Fruit fly (Drosophila melanogaster) whole organism: Measurements from ENCODE around the gene PIG-Wb.

Source experiments
- EcR ChIP-seq, 2 experiments: fragments of >200 bp; optimal IDR thresholded peaks; 2 replicates each; lab custom pipeline; 2017; ENCODE audit warnings: missing biosample characterization in 2 of 2, missing genetic modification characterization in 2 of 2, missing genetic modification reagents in 2 of 2
- usp ChIP-seq: fragments of >200 bp; optimal IDR thresholded peaks from 2 replicates; lab custom pipeline; 2017; ENCODE audit warnings: missing biosample characterization, missing genetic modification characterization, mixed read lengths

DNA sequence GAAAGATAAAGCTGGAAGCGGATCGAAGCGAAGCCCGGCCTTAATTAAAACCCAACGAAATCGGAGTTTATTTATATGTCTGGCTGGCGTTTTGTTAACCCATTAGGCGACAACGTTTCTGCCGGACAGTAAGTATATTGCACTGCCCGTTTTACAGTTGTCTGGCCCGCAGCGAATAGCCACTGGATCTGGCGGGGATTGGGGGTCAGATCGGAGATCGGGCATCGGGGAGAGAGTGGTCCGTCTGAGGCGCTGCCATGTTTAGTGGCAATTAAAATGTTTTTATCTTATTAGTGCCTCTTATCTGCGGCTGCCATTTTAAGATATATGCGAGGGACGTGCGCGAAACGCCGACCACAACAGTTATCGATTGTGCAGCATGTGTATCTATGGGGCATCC, 28.7 kb downstream of the PIG-Wb start:
- TF ChIP-seq EcR (GFP tag; optimal IDR thresholded peaks at IDR 0.05; lab: Kevin White, UChicago), result no peak
- TF ChIP-seq usp (GFP tag; lab: Kevin White, UChicago), result no peak
